Fruit fly (Drosophila melanogaster) Kc167 (cell line): ENCODE data around the gene CSN5.

Source experiments
- Myc ChIP-seq: fragments of >200 bp; optimal IDR thresholded peaks from 2 replicates; lab custom pipeline; 2017; ENCODE audit warnings: missing external identifiers
- Sin3A ChIP-seq: fragments of >200 bp; optimal IDR thresholded peaks from 2 replicates; lab custom pipeline; 2018; ENCODE audit warnings: missing external identifiers
- h ChIP-seq: fragments of >200 bp; optimal IDR thresholded peaks from 3 replicates; lab custom pipeline; 2018; ENCODE audit warnings: missing external identifiers
- insv ChIP-seq: fragments of >200 bp; optimal IDR thresholded peaks from 3 replicates; lab custom pipeline; 2018; ENCODE audit warnings: missing external identifiers
- psq ChIP-seq: fragments of >200 bp; optimal IDR thresholded peaks from 2 replicates; lab custom pipeline; 2017; ENCODE audit warnings: missing external identifiers
- ttk ChIP-seq: sonication (Bioruptor generic); optimal IDR thresholded peaks from 2 replicates; lab custom pipeline; 2017; ENCODE audit warnings: missing external identifiers

CSN5 gene

DNA sequence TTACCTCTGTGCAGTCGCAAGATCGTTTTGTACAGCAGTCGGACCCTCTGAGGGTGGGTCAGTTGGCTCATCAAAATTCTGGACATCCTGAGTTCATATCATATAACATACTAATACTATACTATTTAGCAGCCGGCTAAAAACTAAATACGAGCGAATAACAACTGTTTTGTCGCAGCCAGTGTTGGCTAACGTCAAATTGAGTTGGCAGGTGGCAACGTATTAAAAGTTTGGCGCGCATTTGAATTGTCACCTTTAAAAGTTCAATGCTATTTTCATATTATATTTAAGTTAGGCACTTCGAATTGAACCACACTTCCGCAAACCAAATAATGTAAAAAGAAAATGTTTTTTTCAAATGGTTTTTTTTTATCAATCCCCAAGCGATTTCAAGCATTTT lies 12.4 kb downstream of the CSN5 start, which contains the start of gene Sdhaf3:
Gene Sdhaf3 (minus strand): TSS at position 177 of the 400 bp plus-strand sequence.
- TF ChIP-seq h (lab: Kevin White, UChicago) (no peak), Sin3A (lab: Kevin White, UChicago) (no peak), ttk (lab: Kevin White, UChicago) (no peak), insv (no peak), Myc (lab: Kevin White, UChicago) (no peak), psq (lab: Kevin White, UChicago) (no peak)

DNA sequence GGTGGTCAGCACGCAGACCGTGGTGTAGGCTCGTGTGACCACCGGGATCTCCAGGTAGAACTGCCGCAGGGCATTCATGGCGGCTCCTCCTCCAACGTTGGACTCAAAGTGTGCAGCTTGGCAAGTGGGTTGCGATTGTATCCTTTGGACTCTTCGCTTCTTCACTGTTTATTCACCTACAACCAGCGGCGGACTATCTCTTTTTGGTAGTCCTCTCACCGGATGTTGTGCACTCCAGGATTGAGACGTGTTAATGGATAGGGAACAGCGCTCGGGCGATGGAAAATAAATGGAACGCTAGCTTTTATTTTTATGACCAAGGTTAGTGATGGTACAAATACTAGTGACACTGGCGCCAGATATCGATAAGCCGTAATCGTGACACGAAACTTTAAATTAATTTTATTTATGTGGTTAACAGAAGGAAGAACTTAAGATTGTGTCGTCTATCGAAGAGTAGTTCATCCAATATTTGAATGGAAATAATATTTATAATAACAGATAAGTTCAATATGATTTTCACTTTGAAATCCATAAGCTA lies 14.0 kb downstream of the CSN5 start, which contains the start of gene Der-2:
Gene Der-2 (minus strand): TSS at position 347 of the 541 bp plus-strand sequence.
- TF ChIP-seq Sin3A (lab: Kevin White, UChicago) (no peak), insv (no peak), ttk (lab: Kevin White, UChicago) (no peak), psq (lab: Kevin White, UChicago) (no peak), h (lab: Kevin White, UChicago) (no peak), Myc (lab: Kevin White, UChicago) (no peak)

DNA sequence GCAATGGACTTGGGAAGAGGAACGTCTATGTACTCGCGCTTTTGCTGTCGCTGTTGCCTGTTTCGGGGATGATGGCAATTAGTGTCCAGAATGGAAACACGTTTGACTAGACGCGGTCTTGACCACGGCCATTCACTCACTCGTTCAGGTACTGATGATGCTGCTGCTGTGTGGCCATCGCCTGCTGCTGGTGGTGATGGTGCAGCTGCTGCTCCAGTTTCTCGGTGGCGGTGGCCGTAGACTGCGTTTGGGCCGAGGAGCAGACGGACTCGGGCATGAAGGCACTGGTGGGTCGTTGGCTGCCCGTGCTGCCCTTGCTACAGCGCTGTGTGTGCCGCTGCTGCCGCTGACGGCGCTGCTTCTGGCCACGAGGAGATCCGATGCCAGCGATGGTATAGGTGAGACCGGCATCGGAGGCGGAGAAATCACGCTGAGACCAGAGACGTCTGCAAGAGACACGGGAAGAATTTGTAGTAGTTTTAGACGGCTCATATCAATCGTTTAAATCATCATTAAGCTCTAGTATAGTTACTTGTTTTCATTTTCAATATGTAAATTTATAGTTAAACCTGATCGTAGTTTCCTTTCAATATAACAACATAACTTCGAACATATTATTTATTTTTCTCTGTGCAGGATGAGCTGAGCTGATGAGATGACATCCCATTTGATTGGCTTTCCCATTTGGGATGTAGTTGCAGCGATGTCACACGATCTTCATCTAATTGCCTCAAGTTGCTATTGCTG lies 15.8 kb downstream of the CSN5 start:
- TF ChIP-seq psq (lab: Kevin White, UChicago): no peak
- TF ChIP-seq Myc (lab: Kevin White, UChicago): no peak
- no peak for TF ChIP-seq insv
- TF ChIP-seq Sin3A (lab: Kevin White, UChicago): no peak
- no peak for TF ChIP-seq ttk (lab: Kevin White, UChicago)
- no peak for TF ChIP-seq h (lab: Kevin White, UChicago)

DNA sequence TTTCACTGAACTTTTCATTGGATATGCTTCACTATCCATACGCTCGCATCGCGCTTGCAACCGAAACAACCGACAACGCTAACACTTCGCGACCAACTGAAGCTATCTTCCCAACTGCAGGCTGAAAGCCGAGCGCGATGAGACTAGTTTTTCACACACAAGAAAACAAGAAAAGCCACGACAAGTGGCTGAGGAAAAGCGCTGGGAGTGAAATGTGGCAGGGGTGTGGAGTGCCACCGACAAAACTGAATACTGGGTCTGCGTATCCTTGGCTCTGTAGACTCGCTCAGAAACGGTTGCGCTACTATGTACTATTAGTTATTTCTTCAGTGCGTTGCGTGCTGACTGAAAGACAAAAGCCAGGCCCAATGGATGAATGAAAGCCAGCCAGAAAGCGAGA lies 25.4 kb downstream of the CSN5 start, which contains the start of gene Cad89D:
Gene Cad89D (minus strand): TSS at position 101 of the 400 bp plus-strand sequence.
- TF ChIP-seq h (lab: Kevin White, UChicago) (no peak), ttk (lab: Kevin White, UChicago) (no peak), Sin3A (lab: Kevin White, UChicago) (no peak), Myc (lab: Kevin White, UChicago) (no peak), psq (lab: Kevin White, UChicago) (no peak), insv (no peak)

DNA sequence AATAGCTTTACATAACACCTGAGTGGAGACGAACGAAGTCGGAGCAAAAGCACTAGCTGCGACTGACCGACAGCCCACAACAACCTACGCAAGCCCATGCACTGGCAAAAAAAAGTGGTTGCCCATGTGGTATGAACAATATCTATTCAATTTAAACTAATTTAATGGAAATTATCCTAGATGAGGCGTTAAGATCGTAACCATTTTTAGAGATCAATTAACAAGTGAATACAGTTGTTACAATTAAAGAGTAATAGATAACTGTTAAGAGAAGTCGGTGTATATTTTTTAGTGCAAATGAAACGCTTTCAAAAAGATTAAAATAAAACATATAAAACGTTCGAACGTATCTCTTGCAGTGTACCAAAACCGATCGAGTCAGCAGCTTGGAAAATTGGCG lies 26.3 kb downstream of the CSN5 start:
- no peak for TF ChIP-seq h (lab: Kevin White, UChicago)
- no peak for TF ChIP-seq Myc (lab: Kevin White, UChicago)
- no peak for TF ChIP-seq psq (lab: Kevin White, UChicago)
- TF ChIP-seq ttk (lab: Kevin White, UChicago): no peak
- TF ChIP-seq Sin3A (lab: Kevin White, UChicago): no peak
- no peak for TF ChIP-seq insv

DNA sequence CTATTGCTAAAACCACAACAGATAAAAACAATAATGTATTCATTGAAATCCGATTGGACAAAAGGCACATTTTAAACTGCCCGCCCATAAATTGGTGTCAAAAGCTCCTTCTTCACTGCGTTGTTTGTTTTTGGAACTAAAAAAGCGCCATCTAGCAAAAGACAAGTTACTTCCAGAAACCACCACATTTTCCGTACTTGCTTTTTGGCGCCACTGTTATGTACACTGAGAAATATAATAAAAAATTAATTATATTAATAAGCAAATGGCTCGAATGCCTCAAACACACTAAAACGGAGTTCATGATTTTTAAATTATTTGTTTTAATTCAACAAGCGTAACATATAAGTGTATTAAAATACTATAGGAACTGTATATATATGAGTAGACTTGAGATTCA lies 27.5 kb downstream of the CSN5 start:
- TF ChIP-seq Myc (lab: Kevin White, UChicago) (no peak), psq (lab: Kevin White, UChicago) (no peak), Sin3A (lab: Kevin White, UChicago) (no peak), h (lab: Kevin White, UChicago) (no peak), ttk (lab: Kevin White, UChicago) (no peak), insv (no peak)

DNA sequence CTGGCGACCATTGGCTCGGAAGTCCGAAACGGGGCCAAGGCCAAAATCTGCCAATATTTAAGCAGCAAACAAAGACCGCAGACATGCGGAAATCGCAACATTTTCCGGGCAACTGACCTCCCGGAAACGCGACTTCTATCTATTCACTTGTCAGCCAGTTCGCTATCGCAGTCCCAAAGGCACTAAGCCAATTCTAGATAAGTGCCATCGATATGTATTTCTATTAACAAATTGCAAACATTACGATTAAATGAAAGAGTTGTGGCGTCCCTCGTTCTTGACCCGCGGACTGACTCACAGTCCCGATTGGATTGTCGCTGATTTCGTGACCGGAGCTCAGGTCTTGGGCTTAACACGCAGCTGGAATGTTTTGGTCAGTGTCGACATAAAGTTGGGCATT lies 29.0 kb downstream of the CSN5 start, which contains the start of gene Gr89a:
Gene Gr89a (minus strand): TSS at position 101 of the 400 bp plus-strand sequence.
- TF ChIP-seq Sin3A (lab: Kevin White, UChicago) (no peak), psq (lab: Kevin White, UChicago) (no peak), ttk (lab: Kevin White, UChicago) (no peak), Myc (lab: Kevin White, UChicago) (no peak), insv (no peak), h (lab: Kevin White, UChicago) (no peak)

DNA sequence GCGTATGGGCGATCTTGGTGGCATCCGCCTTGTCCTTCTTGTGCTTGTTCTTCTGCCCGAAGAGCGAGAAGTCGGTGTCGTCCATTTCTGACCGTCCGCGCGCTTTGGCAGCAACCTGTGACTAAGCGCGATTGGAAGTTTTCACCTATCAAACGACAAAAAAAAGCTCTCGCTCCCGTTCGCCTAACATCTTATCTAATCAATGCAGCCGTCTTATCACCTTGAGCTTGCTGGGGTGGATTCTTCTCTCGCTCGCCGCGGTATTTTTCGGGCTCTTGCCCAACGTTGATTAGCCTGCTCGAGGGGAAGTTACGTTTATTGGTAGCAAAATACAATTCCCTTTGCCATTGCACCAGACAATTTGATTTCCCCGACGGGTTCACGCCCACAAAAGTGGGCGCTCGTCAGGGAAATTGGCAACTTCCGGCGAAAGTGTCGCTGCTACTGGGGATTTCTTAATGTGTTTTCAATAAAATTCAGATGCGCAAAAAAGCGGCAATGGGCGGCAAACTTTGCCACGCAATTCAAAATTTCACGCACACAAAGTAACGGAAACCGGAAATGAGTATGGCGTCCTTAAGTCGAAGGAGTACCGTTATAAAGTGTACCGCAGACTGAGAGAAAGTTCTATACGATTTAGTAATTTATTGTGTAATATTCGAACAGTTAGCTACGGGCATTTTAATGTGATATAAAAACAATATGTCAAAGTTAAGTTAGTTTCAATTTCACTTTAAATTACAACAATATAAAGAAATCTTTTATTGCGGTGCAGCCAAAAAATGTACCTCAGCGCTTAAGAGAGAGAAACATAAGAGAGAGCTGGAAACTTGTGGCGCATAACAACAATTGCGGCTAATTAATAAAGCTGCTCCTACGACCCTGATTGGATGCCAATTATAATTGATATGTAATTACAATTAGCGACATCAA lies 31.3 kb downstream of the CSN5 start, which contains the start of gene Decay:
Gene Decay (minus strand): TSS at position 132 of the 933 bp plus-strand sequence.
- TF ChIP-seq Myc (lab: Kevin White, UChicago) (no peak), h (lab: Kevin White, UChicago) (no peak), insv (no peak)

DNA sequence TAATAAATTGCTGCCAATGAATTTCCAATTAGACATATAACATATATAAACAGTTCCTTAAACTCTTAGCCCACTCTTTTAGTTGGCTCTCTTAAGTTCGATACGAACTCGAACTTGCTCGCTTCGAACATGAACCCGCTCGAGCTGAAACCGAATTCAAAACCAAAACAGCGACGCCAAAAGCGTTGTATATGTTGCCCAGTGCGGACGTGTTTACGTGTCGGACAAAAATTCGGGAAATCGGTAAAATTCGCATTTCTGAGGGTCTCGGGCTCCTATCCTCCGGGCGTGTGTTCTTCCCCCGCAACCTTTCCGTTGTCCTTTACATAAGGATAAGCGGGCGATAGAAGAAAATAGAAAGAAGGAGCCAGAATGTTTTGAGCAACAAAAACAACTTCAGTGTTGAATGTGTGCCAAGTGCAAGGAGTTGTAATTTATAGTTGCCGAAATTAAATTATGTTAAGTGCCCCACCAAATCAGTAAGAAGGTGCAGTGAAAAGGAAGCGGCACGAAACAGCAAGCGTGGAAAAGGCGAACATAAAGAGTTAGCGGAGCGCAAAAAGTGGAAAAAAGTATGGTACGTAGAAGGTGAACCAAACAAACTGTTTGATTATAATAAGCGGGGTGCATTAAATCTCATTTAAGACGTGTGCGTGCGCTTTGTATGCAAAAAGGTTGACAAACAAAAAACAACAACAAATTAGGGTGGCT lies 32.9 kb downstream of the CSN5 start, which contains the start of gene CG42342:
Gene CG42342 (plus strand): TSS at position 176 of the 711 bp plus-strand sequence.
- TF ChIP-seq psq (lab: Kevin White, UChicago): no peak
- TF ChIP-seq h (lab: Kevin White, UChicago): no peak
- no peak for TF ChIP-seq insv
- TF ChIP-seq Sin3A (lab: Kevin White, UChicago): no peak
- TF ChIP-seq Myc (lab: Kevin White, UChicago): no peak
- TF ChIP-seq ttk (lab: Kevin White, UChicago): no peak

DNA sequence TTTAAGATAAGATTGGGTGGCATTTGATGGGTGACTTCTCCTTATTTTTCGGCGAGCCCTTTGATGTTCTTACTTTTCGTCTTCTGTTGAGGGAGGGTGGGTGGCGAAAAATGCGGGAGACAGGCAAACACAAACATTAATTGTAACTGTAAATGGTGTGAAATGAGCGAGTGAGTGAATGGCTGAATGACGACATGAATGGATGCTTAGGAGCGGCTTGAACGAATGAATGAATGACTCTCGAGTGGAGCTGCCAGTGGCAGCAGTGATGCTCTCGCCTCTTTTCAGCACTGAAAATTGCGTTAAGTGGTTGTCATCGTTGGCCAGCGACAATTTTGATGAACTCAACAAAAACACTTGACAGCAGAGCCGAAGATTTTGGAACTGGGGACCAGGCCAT lies 34.6 kb downstream of the CSN5 start:
- TF ChIP-seq Sin3A (lab: Kevin White, UChicago) (no peak), Myc (lab: Kevin White, UChicago) (no peak), insv (no peak)
